Worm (Caenorhabditis elegans) whole organism, midembryonic: Measurements from ENCODE around the gene imph-1.

ENCODE experiments used
- T22C8.4 ChIP-seq: fragments of 200-800 bp; sonication (Bioruptor generic); IDR thresholded peaks from 2 replicates; pipeline ENCODE4 v1.3.6; 2022; ENCODE audit warnings: missing genetic modification characterization, missing compliant biosample characterization
- cog-1 ChIP-seq: sonication (generic microtip); optimal IDR thresholded peaks from 2 replicates; lab custom pipeline; 2016; ENCODE audit warnings: missing genetic modification characterization, missing compliant biosample characterization
- ref-1 ChIP-seq: fragments of 200-800 bp; sonication (Bioruptor generic); conservative IDR thresholded peaks from 2 replicates; pipeline ENCODE4 v1.3.6; 2022; ENCODE audit warnings: missing genetic modification reagents, missing genetic modification characterization, missing compliant biosample characterization
- ztf-29 ChIP-seq: fragments of 200-800 bp; sonication (Bioruptor generic); IDR thresholded peaks from 2 replicates; pipeline ENCODE4 v1.3.6; 2022; ENCODE audit warnings: missing genetic modification reagents, missing genetic modification characterization, missing compliant biosample characterization

ce11 chrIII:4506140-4506539 is 47.3 kb upstream of the imph-1 start:
- no peak for TF ChIP-seq ref-1 (GFP tag; lab: Robert Waterston, UW)
- TF ChIP-seq T22C8.4 (GFP tag; lab: Robert Waterston, UW): no peak
- no peak for TF ChIP-seq cog-1 (tag; lab: Kevin White, UChicago)
- TF ChIP-seq ztf-29 (GFP tag; lab: Robert Waterston, UW): no peak
